Fruit fly (Drosophila melanogaster) whole organism, embryonic: ENCODE measurements around the gene Ucp4A.

Experiments
- B-H2 ChIP-seq: fragments of 200-800 bp; sonication (Bioruptor generic); optimal IDR thresholded peaks from 2 replicates; lab custom pipeline; 2018; ENCODE audit warnings: missing biosample characterization, mild to moderate bottlenecking, missing genetic modification characterization
- CG10654 ChIP-seq: fragments of 200-800 bp; sonication (Bioruptor generic); optimal IDR thresholded peaks from 2 replicates; lab custom pipeline; 2016; ENCODE audit warnings: missing biosample characterization, missing genetic modification characterization
- CG10979 ChIP-seq: fragments of 200-800 bp; sonication (Bioruptor generic); optimal IDR thresholded peaks from 2 replicates; lab custom pipeline; 2018; ENCODE audit warnings: missing biosample characterization, mild to moderate bottlenecking, missing genetic modification characterization, moderate library complexity
- CG12155 ChIP-seq: fragments of 200-800 bp; sonication (Bioruptor generic); optimal IDR thresholded peaks from 3 replicates; lab custom pipeline; 2016; ENCODE audit warnings: missing biosample characterization, missing genetic modification characterization
- CG1233 ChIP-seq: fragments of 200-800 bp; sonication (Bioruptor generic); optimal IDR thresholded peaks from 4 replicates; lab custom pipeline; 2018; ENCODE audit warnings: missing biosample characterization, mild to moderate bottlenecking, missing genetic modification characterization
- CG12942 ChIP-seq: fragments of 200-800 bp; sonication (Bioruptor generic); optimal IDR thresholded peaks from 3 replicates; lab custom pipeline; 2016; ENCODE audit warnings: missing biosample characterization, missing genetic modification characterization
- CG13894 ChIP-seq: fragments of 200-800 bp; sonication (Bioruptor generic); optimal IDR thresholded peaks from 3 replicates; lab custom pipeline; 2018; ENCODE audit warnings: missing biosample characterization, mild to moderate bottlenecking, missing genetic modification characterization, moderate library complexity
- CG14014 ChIP-seq: fragments of 200-800 bp; sonication (Bioruptor generic); IDR thresholded peaks from 2 replicates; pipeline ENCODE4 v1.3.6; 2022; ENCODE audit warnings: missing biosample characterization, missing genetic modification characterization
- CG1602 ChIP-seq: fragments of 200-800 bp; sonication (Bioruptor generic); optimal IDR thresholded peaks from 3 replicates; lab custom pipeline; 2016; ENCODE audit warnings: missing biosample characterization, missing genetic modification characterization
- CG17328 ChIP-seq: fragments of 200-800 bp; sonication (Bioruptor generic); IDR thresholded peaks from 2 replicates; pipeline ENCODE4 v1.3.6; 2022; ENCODE audit warnings: missing biosample characterization, missing genetic modification characterization
- CG17568 ChIP-seq: fragments of 200-800 bp; sonication (Bioruptor generic); optimal IDR thresholded peaks from 2 replicates; lab custom pipeline; 2018; ENCODE audit warnings: missing biosample characterization, mild to moderate bottlenecking, missing genetic modification characterization, moderate library complexity
- CG18619 ChIP-seq: fragments of 200-800 bp; sonication (Bioruptor generic); optimal IDR thresholded peaks from 3 replicates; lab custom pipeline; 2017; ENCODE audit warnings: missing biosample characterization, mild to moderate bottlenecking, missing genetic modification characterization
- CG30403 ChIP-seq: fragments of 200-800 bp; sonication (Bioruptor generic); optimal IDR thresholded peaks from 3 replicates; lab custom pipeline; 2016; ENCODE audit warnings: missing biosample characterization, missing genetic modification characterization
- CG30431 ChIP-seq: fragments of 200-800 bp; sonication (Bioruptor generic); optimal IDR thresholded peaks from 2 replicates; lab custom pipeline; 2017; ENCODE audit warnings: missing biosample characterization, missing genetic modification characterization
- CG4282 ChIP-seq: fragments of 200-800 bp; sonication (Bioruptor generic); optimal IDR thresholded peaks from 2 replicates; lab custom pipeline; 2016; ENCODE audit warnings: missing biosample characterization, missing genetic modification characterization
- CG4424 ChIP-seq: fragments of 200-800 bp; sonication (Bioruptor generic); optimal IDR thresholded peaks from 3 replicates; lab custom pipeline; 2016; ENCODE audit warnings: missing biosample characterization, missing genetic modification characterization
- CG5953 ChIP-seq: fragments of 200-800 bp; sonication (Bioruptor generic); IDR thresholded peaks from 2 replicates; pipeline ENCODE4 v1.3.6; 2022; ENCODE audit warnings: missing biosample characterization, missing genetic modification characterization
- CG9215 ChIP-seq: fragments of 200-800 bp; sonication (Bioruptor generic); IDR thresholded peaks from 2 replicates; pipeline ENCODE4 v1.3.6; 2022; ENCODE audit warnings: missing biosample characterization, missing genetic modification characterization
- CTCF ChIP-seq: fragments of 200-800 bp; sonication (Bioruptor generic); optimal IDR thresholded peaks from 2 replicates; lab custom pipeline; 2017; ENCODE audit warnings: missing biosample characterization, mild to moderate bottlenecking, missing genetic modification characterization, moderate library complexity
- D19B ChIP-seq: fragments of 200-800 bp; sonication (Bioruptor generic); optimal IDR thresholded peaks from 2 replicates; lab custom pipeline; 2017; ENCODE audit warnings: missing biosample characterization, mild to moderate bottlenecking, missing genetic modification characterization
- Dref ChIP-seq: fragments of 200-800 bp; sonication (Bioruptor generic); IDR thresholded peaks from 2 replicates; pipeline ENCODE4 v1.3.6; 2022; ENCODE audit warnings: missing biosample characterization, missing genetic modification characterization
- Drgx ChIP-seq: fragments of 200-800 bp; sonication (Bioruptor generic); IDR thresholded peaks from 2 replicates; pipeline ENCODE4 v1.3.6; 2022; ENCODE audit warnings: missing biosample characterization, missing genetic modification characterization
- Gsc ChIP-seq: fragments of 200-800 bp; sonication (Bioruptor generic); IDR thresholded peaks from 2 replicates; pipeline ENCODE4 v1.3.6; 2022; ENCODE audit warnings: missing biosample characterization, missing genetic modification characterization
- NC2β ChIP-seq: fragments of 200-800 bp; sonication (Bioruptor generic); optimal IDR thresholded peaks from 2 replicates; lab custom pipeline; 2016; ENCODE audit warnings: missing biosample characterization, missing genetic modification characterization
- Oli ChIP-seq: fragments of 200-800 bp; sonication (Bioruptor generic); optimal IDR thresholded peaks from 2 replicates; lab custom pipeline; 2018; ENCODE audit warnings: missing biosample characterization, mild to moderate bottlenecking, missing genetic modification characterization, moderate library complexity
- Scr ChIP-seq: fragments of 200-800 bp; sonication (Bioruptor generic); IDR thresholded peaks from 2 replicates; pipeline ENCODE4 v1.3.6; 2022; ENCODE audit warnings: missing biosample characterization, missing genetic modification characterization; ENCODE audit not compliant: partially characterized antibody
- Sox102F ChIP-seq: fragments of 200-800 bp; sonication (Bioruptor generic); optimal IDR thresholded peaks from 2 replicates; lab custom pipeline; 2018; ENCODE audit warnings: missing biosample characterization, mild to moderate bottlenecking, missing genetic modification characterization, moderate library complexity
- Ssrp ChIP-seq: fragments of 200-800 bp; sonication (Bioruptor generic); optimal IDR thresholded peaks from 2 replicates; lab custom pipeline; 2018; ENCODE audit warnings: missing biosample characterization, mild to moderate bottlenecking, missing genetic modification characterization, moderate library complexity
- Tbp ChIP-seq: fragments of >200 bp; optimal IDR thresholded peaks from 2 replicates; lab custom pipeline; 2018; ENCODE audit warnings: missing biosample characterization, missing genetic modification characterization
- Xbp1 ChIP-seq: fragments of 200-800 bp; sonication (Bioruptor generic); optimal IDR thresholded peaks from 3 replicates; lab custom pipeline; 2016; ENCODE audit warnings: missing biosample characterization, mild to moderate bottlenecking, missing genetic modification characterization
- ato ChIP-seq: fragments of 200-800 bp; sonication (Bioruptor generic); IDR thresholded peaks from 2 replicates; pipeline ENCODE4 v1.3.6; 2022; ENCODE audit warnings: missing biosample characterization, missing genetic modification characterization; ENCODE audit not compliant: partially characterized antibody
- cad ChIP-seq: fragments of >200 bp; optimal IDR thresholded peaks from 2 replicates; lab custom pipeline; 2017; ENCODE audit warnings: missing biosample characterization, missing genetic modification characterization
- cwo ChIP-seq: fragments of 200-800 bp; sonication (Bioruptor generic); optimal IDR thresholded peaks from 3 replicates; lab custom pipeline; 2017; ENCODE audit warnings: missing biosample characterization, missing genetic modification characterization, mild to moderate bottlenecking, moderate library complexity, missing genetic modification reagents
- danr ChIP-seq: fragments of 200-800 bp; sonication (Bioruptor generic); IDR thresholded peaks from 2 replicates; pipeline ENCODE4 v1.3.6; 2022; ENCODE audit warnings: missing biosample characterization, missing genetic modification characterization
- dati ChIP-seq: fragments of 200-800 bp; sonication (Bioruptor generic); IDR thresholded peaks from 2 replicates; pipeline ENCODE4 v1.3.6; 2022; ENCODE audit warnings: missing biosample characterization, missing genetic modification characterization
- eyg ChIP-seq: fragments of 200-800 bp; sonication (Bioruptor generic); optimal IDR thresholded peaks from 3 replicates; lab custom pipeline; 2016; ENCODE audit warnings: missing biosample characterization, missing genetic modification characterization
- fd3F ChIP-seq: fragments of 200-800 bp; sonication (Bioruptor generic); optimal IDR thresholded peaks from 2 replicates; lab custom pipeline; 2018; ENCODE audit warnings: missing biosample characterization, mild to moderate bottlenecking, missing genetic modification characterization, moderate library complexity
- grn ChIP-seq: fragments of 200-800 bp; sonication (Bioruptor generic); optimal IDR thresholded peaks from 3 replicates; lab custom pipeline; 2017; ENCODE audit warnings: missing biosample characterization, missing genetic modification characterization
- ham ChIP-seq: fragments of 200-800 bp; sonication (Bioruptor generic); IDR thresholded peaks from 2 replicates; pipeline ENCODE4 v1.3.6; 2022; ENCODE audit warnings: missing biosample characterization, missing genetic modification characterization
- jigr1 ChIP-seq: fragments of 200-800 bp; sonication (Bioruptor generic); IDR thresholded peaks from 3 replicates; pipeline ENCODE4 v1.3.6; 2022; ENCODE audit warnings: missing biosample characterization, missing genetic modification characterization
- lilli ChIP-seq: fragments of 200-800 bp; sonication (Bioruptor generic); optimal IDR thresholded peaks from 3 replicates; lab custom pipeline; 2016; ENCODE audit warnings: missing biosample characterization, missing genetic modification characterization
- nerfin-2 ChIP-seq: fragments of 200-800 bp; sonication (Bioruptor generic); IDR thresholded peaks from 2 replicates; pipeline ENCODE4 v1.3.6; 2022; ENCODE audit warnings: missing biosample characterization, missing genetic modification characterization; ENCODE audit not compliant: partially characterized antibody
- oc ChIP-seq: fragments of 200-800 bp; sonication (Bioruptor generic); optimal IDR thresholded peaks from 2 replicates; lab custom pipeline; 2018; ENCODE audit warnings: missing biosample characterization, mild to moderate bottlenecking, missing genetic modification characterization, moderate library complexity
- pros ChIP-seq: fragments of 200-800 bp; sonication (Bioruptor generic); optimal IDR thresholded peaks from 3 replicates; lab custom pipeline; 2019; ENCODE audit warnings: missing biosample characterization, mild to moderate bottlenecking, missing genetic modification characterization, moderate library complexity
- pum ChIP-seq: fragments of 200-800 bp; sonication (Bioruptor generic); optimal IDR thresholded peaks from 2 replicates; lab custom pipeline; 2016; ENCODE audit warnings: missing biosample characterization, missing genetic modification characterization
- repo ChIP-seq: fragments of 200-800 bp; sonication (Bioruptor generic); optimal IDR thresholded peaks from 2 replicates; lab custom pipeline; 2016; ENCODE audit warnings: missing biosample characterization, missing genetic modification characterization
- ro ChIP-seq: fragments of 200-800 bp; sonication (Bioruptor generic); IDR thresholded peaks from 2 replicates; pipeline ENCODE4 v1.3.6; 2022; ENCODE audit warnings: missing biosample characterization, missing genetic modification characterization
- sisA ChIP-seq: fragments of 200-800 bp; sonication (Bioruptor generic); IDR thresholded peaks from 2 replicates; pipeline ENCODE4 v1.3.6; 2022; ENCODE audit warnings: missing biosample characterization, missing genetic modification characterization
- slp2 ChIP-seq: fragments of 200-800 bp; sonication (Bioruptor generic); optimal IDR thresholded peaks from 2 replicates; lab custom pipeline; 2016; ENCODE audit warnings: missing biosample characterization, missing genetic modification characterization
- vvl ChIP-seq: fragments of 200-800 bp; sonication (Bioruptor generic); IDR thresholded peaks from 2 replicates; pipeline ENCODE4 v1.3.6; 2022; ENCODE audit warnings: missing biosample characterization, missing genetic modification characterization

Ucp4A gene

dm6 chrX:17829083-17829997, 15.4 kb upstream of the Ucp4A start (continued):
- TF ChIP-seq vvl (GFP tag; lab: Robert Waterston, UW) (no peak; the same call in 1 of the 2 replicates), nerfin-2 (GFP tag; lab: Robert Waterston, UW) (no peak), cad (GFP tag; lab: Kevin White, UChicago) (peak; percentile 81), ato (no peak), CG12942 (GFP tag; lab: Kevin White, UChicago) (peak; percentile 24), lilli (GFP tag; lab: Kevin White, UChicago) (no peak), CG4282 (GFP tag; lab: Kevin White, UChicago) (no peak), CG18619 (GFP tag; lab: Kevin White, UChicago) (peak; percentile 34), dati (GFP tag; lab: Robert Waterston, UW) (no peak), CTCF (GFP tag; lab: Kevin White, UChicago) (no peak), CG10654 (GFP tag; lab: Kevin White, UChicago) (no peak), CG14014 (GFP tag; lab: Robert Waterston, UW) (no peak), CG17568 (GFP tag; lab: Kevin White, UChicago) (peak; percentile 33), eyg (no peak), Tbp (GFP tag; lab: Kevin White, UChicago) (no peak), CG13894 (tag; lab: Kevin White, UChicago) (no peak), slp2 (peak; percentile 30), B-H2 (no peak), CG5953 (GFP tag; lab: Robert Waterston, UW) (0 out of 2 replicates have a peak, but pooled peaks have one; percentile 6), Scr (GFP tag; lab: Robert Waterston, UW) (no peak), pum (peak; percentile 18), fd3F (no peak), Sox102F (GFP tag; lab: Kevin White, UChicago) (peak; percentile 68), cwo (GFP tag; lab: Kevin White, UChicago) (no peak), CG17328 (GFP tag; lab: Robert Waterston, UW) (peak; percentile 60), Xbp1 (GFP tag; lab: Kevin White, UChicago) (peak; percentile 37), oc (tag; lab: Kevin White, UChicago) (peak; percentile 57), repo (GFP tag; lab: Kevin White, UChicago) (no peak), ham (GFP tag; lab: Robert Waterston, UW) (no peak), CG30431 (GFP tag; lab: Kevin White, UChicago) (peak; percentile 34), NC2β (GFP tag; lab: Kevin White, UChicago) (no peak), CG12155 (GFP tag; lab: Kevin White, UChicago) (no peak), CG1233 (peak; percentile 42), Gsc (GFP tag; lab: Robert Waterston, UW) (no peak), CG10979 (peak; percentile 87), pros (GFP tag; lab: Kevin White, UChicago) (peak; percentile 72), sisA (GFP tag; lab: Robert Waterston, UW) (peak; percentile 38), CG1602 (GFP tag; lab: Kevin White, UChicago) (peak; percentile 64), CG30403 (GFP tag; lab: Kevin White, UChicago) (peak; percentile 56), danr (GFP tag; lab: Robert Waterston, UW) (no peak), CG9215 (GFP tag; lab: Robert Waterston, UW) (no peak), Oli (peak; percentile 84), Drgx (GFP tag; lab: Robert Waterston, UW) (peak; percentile 57), D19B (GFP tag; lab: Kevin White, UChicago) (no peak), CG4424 (GFP tag; lab: Kevin White, UChicago) (peak; percentile 65), grn (no peak), ro (no peak), jigr1 (GFP tag; lab: Robert Waterston, UW) (peak; percentile 20; the same call in 1 of the 3 replicates), Dref (GFP tag; lab: Robert Waterston, UW) (no peak), Ssrp (tag; lab: Kevin White, UChicago) (peak; percentile 67)
